Worm (Caenorhabditis elegans): Measurements from ENCODE around the gene srh-167.
"Not testable (repeated sequence)": the region's sequence is repeated elsewhere in the genome, so short reads cannot be mapped to it uniquely, and the experiment has no call there.

The srh-167 gene

ce11 chrV:16377849-16378248, 44.3 kb downstream of the srh-167 start, which contains the start of gene F13A7.1:
Gene F13A7.1, minus strand, starts transcription at chrV:16377949.
- TF ChIP-seq nhr-179 (tag; optimal IDR thresholded peaks at IDR 0.05) (no peak), lin-40 (tag; optimal IDR thresholded peaks at IDR 0.05) (no peak), C17E4.6 (GFP tag; IDR thresholded peaks at IDR 0.05) (no peak)

- TF ChIP-seq ceh-40 (GFP tag; IDR thresholded peaks at IDR 0.05): no peak
- TF ChIP-seq rcor-1 (GFP tag; IDR thresholded peaks at IDR 0.05): no peak
- no peak for TF ChIP-seq egl-44 (GFP tag; IDR thresholded peaks at IDR 0.05)
- no peak for TF ChIP-seq ceh-91 (GFP tag; IDR thresholded peaks at IDR 0.05)
- no peak for TF ChIP-seq Y53G8AR.9 (GFP tag; conservative IDR thresholded peaks at IDR 0.05)
Measured at ce11 chrV:16382949-16383348, 49.4 kb downstream of the srh-167 start.

ce11 chrV:16383729-16384128, 50.2 kb downstream of the srh-167 start, which contains the start of gene F13A7.7:
Gene F13A7.7, minus strand, starts transcription at chrV:16383829.
- TF ChIP-seq nhr-80 (tag; optimal IDR thresholded peaks at IDR 0.05); nfyb-1 (GFP tag; IDR thresholded peaks at IDR 0.05); ztf-28 (GFP tag; IDR thresholded peaks at IDR 0.05): not testable (repeated sequence)

All from whole organism, young adult.